Fruit fly (Drosophila melanogaster) whole organism, embryonic: ENCODE results near the gene CG43759.
A peak's percentile ranks its signal among the peaks of the same experiment; 100 is the strongest.

Experiments
- Antp ChIP-seq: fragments of 200-800 bp; sonication (Bioruptor generic); optimal IDR thresholded peaks from 3 replicates; lab custom pipeline; 2016; ENCODE audit warnings: missing biosample characterization, missing genetic modification characterization
- CG1024 ChIP-seq: fragments of 200-800 bp; sonication (Bioruptor generic); IDR thresholded peaks from 2 replicates; pipeline ENCODE4 v1.3.6; 2022; ENCODE audit warnings: missing biosample characterization, missing genetic modification characterization
- CG10366 ChIP-seq: fragments of 200-800 bp; sonication (Bioruptor generic); IDR thresholded peaks from 2 replicates; pipeline ENCODE4 v1.3.6; 2022; ENCODE audit warnings: missing biosample characterization, missing genetic modification characterization
- CG10462 ChIP-seq: fragments of 200-800 bp; sonication (Bioruptor generic); optimal IDR thresholded peaks from 2 replicates; lab custom pipeline; 2016; ENCODE audit warnings: missing biosample characterization, missing genetic modification characterization
- CG10979 ChIP-seq: fragments of 200-800 bp; sonication (Bioruptor generic); optimal IDR thresholded peaks from 2 replicates; lab custom pipeline; 2018; ENCODE audit warnings: missing biosample characterization, mild to moderate bottlenecking, missing genetic modification characterization, moderate library complexity
- CG11504 ChIP-seq: fragments of 200-800 bp; sonication (Bioruptor generic); optimal IDR thresholded peaks from 3 replicates; lab custom pipeline; 2019; ENCODE audit warnings: missing biosample characterization, mild to moderate bottlenecking, missing genetic modification characterization, moderate library complexity
- CG12155 ChIP-seq: fragments of 200-800 bp; sonication (Bioruptor generic); optimal IDR thresholded peaks from 3 replicates; lab custom pipeline; 2016; ENCODE audit warnings: missing biosample characterization, missing genetic modification characterization
- CG12236 ChIP-seq: fragments of 200-800 bp; sonication (Bioruptor generic); optimal IDR thresholded peaks from 2 replicates; lab custom pipeline; 2016; ENCODE audit warnings: missing biosample characterization, missing genetic modification characterization
- CG14667 ChIP-seq: fragments of 200-800 bp; sonication (Bioruptor generic); IDR thresholded peaks from 2 replicates; pipeline ENCODE4 v1.3.6; 2022; ENCODE audit warnings: missing biosample characterization, missing genetic modification characterization
- CG14965 ChIP-seq: fragments of 200-800 bp; sonication (Bioruptor generic); optimal IDR thresholded peaks from 2 replicates; lab custom pipeline; 2016; ENCODE audit warnings: missing biosample characterization, missing genetic modification characterization, borderline replicate concordance
- CG15696 ChIP-seq: fragments of 200-800 bp; sonication (Bioruptor generic); optimal IDR thresholded peaks from 2 replicates; lab custom pipeline; 2019; ENCODE audit warnings: missing biosample characterization, mild to moderate bottlenecking, missing genetic modification characterization, moderate library complexity
- CG1603 ChIP-seq: fragments of 200-800 bp; sonication (Bioruptor generic); optimal IDR thresholded peaks from 2 replicates; lab custom pipeline; 2019; ENCODE audit warnings: missing biosample characterization, mild to moderate bottlenecking, missing genetic modification characterization, moderate library complexity
- CG17802 ChIP-seq: fragments of 200-800 bp; sonication (Bioruptor generic); optimal IDR thresholded peaks from 2 replicates; lab custom pipeline; 2018; ENCODE audit warnings: missing biosample characterization, mild to moderate bottlenecking, missing genetic modification characterization, moderate library complexity
- CG18011 ChIP-seq: fragments of 200-800 bp; sonication (Bioruptor generic); optimal IDR thresholded peaks from 2 replicates; lab custom pipeline; 2017; ENCODE audit warnings: missing biosample characterization, missing genetic modification characterization, mild to moderate bottlenecking, moderate library complexity, missing genotype
- CG1832 ChIP-seq: fragments of 200-800 bp; sonication (Bioruptor generic); optimal IDR thresholded peaks from 2 replicates; lab custom pipeline; 2017; ENCODE audit warnings: missing biosample characterization, mild to moderate bottlenecking, missing genetic modification characterization, inconsistent platforms
- CG2712 ChIP-seq: fragments of 200-800 bp; optimal IDR thresholded peaks from 3 replicates; lab custom pipeline; 2019; ENCODE audit warnings: missing biosample characterization, mild to moderate bottlenecking, missing genetic modification characterization, moderate library complexity
- CG31441 ChIP-seq: fragments of 200-800 bp; sonication (Bioruptor generic); IDR thresholded peaks from 2 replicates; pipeline ENCODE4 v1.3.6; 2022; ENCODE audit warnings: missing biosample characterization, missing genetic modification characterization
- CG34422 ChIP-seq: fragments of 200-800 bp; sonication (Bioruptor generic); IDR thresholded peaks from 3 replicates; pipeline ENCODE4 v1.3.6; 2022; ENCODE audit warnings: missing biosample characterization, missing genetic modification characterization
- CG3847 ChIP-seq: fragments of 200-800 bp; sonication (Bioruptor generic); IDR thresholded peaks from 2 replicates; pipeline ENCODE4 v1.3.6; 2022; ENCODE audit warnings: missing biosample characterization, missing genetic modification characterization
- CG4282 ChIP-seq: fragments of 200-800 bp; sonication (Bioruptor generic); optimal IDR thresholded peaks from 2 replicates; lab custom pipeline; 2016; ENCODE audit warnings: missing biosample characterization, missing genetic modification characterization
- CG43689 ChIP-seq: fragments of 200-800 bp; sonication (Bioruptor generic); IDR thresholded peaks from 2 replicates; pipeline ENCODE4 v1.3.6; 2022; ENCODE audit warnings: missing biosample characterization, missing genetic modification characterization
- CG5180 ChIP-seq: fragments of 200-800 bp; sonication (Bioruptor generic); optimal IDR thresholded peaks from 3 replicates; lab custom pipeline; 2017; ENCODE audit warnings: missing biosample characterization, missing genetic modification characterization, mild to moderate bottlenecking, moderate library complexity, missing genetic modification reagents
- CG6254 ChIP-seq: fragments of 200-800 bp; sonication (Bioruptor generic); optimal IDR thresholded peaks from 3 replicates; lab custom pipeline; 2017; ENCODE audit warnings: mild to moderate bottlenecking, missing biosample characterization, missing genetic modification reagents, missing genetic modification characterization
- CG6765 ChIP-seq: fragments of 200-800 bp; sonication (Bioruptor generic); optimal IDR thresholded peaks from 3 replicates; lab custom pipeline; 2017; ENCODE audit warnings: missing biosample characterization, mild to moderate bottlenecking, missing genetic modification characterization
- CG7839 ChIP-seq: fragments of 200-800 bp; sonication (Bioruptor generic); optimal IDR thresholded peaks from 3 replicates; lab custom pipeline; 2018; ENCODE audit warnings: missing biosample characterization, mild to moderate bottlenecking, missing genetic modification characterization, moderate library complexity
- CG9727 ChIP-seq: fragments of 200-800 bp; sonication (Bioruptor generic); optimal IDR thresholded peaks from 3 replicates; lab custom pipeline; 2017; ENCODE audit warnings: missing biosample characterization, mild to moderate bottlenecking, missing genetic modification characterization
- CoRest ChIP-seq: fragments of 200-800 bp; sonication (Bioruptor generic); optimal IDR thresholded peaks from 3 replicates; lab custom pipeline; 2018; ENCODE audit warnings: missing biosample characterization, mild to moderate bottlenecking, missing genetic modification characterization, moderate library complexity
- Ets65A ChIP-seq: fragments of 200-800 bp; sonication (Bioruptor generic); peaks from one replicate; lab custom pipeline; 2016; ENCODE audit warnings: missing biosample characterization, missing genetic modification characterization
- HLHmδ ChIP-seq: fragments of 200-800 bp; sonication (Bioruptor generic); optimal IDR thresholded peaks from 2 replicates; lab custom pipeline; 2018; ENCODE audit warnings: missing biosample characterization, mild to moderate bottlenecking, missing genetic modification characterization, moderate library complexity
- Kr ChIP-seq: fragments of 200-800 bp; sonication (Bioruptor generic); optimal IDR thresholded peaks from 2 replicates; lab custom pipeline; 2017; ENCODE audit warnings: missing biosample characterization, mild to moderate bottlenecking, missing genetic modification characterization
- Lim3 ChIP-seq: fragments of 200-800 bp; sonication (Bioruptor generic); IDR thresholded peaks from 2 replicates; pipeline ENCODE4 v1.3.6; 2022; ENCODE audit warnings: missing biosample characterization, missing genetic modification characterization
- Lpt ChIP-seq: fragments of >200 bp; optimal IDR thresholded peaks from 2 replicates; lab custom pipeline; 2018; ENCODE audit warnings: missing biosample characterization, missing genetic modification characterization
- Mrtf ChIP-seq: fragments of 200-800 bp; sonication (Bioruptor generic); IDR thresholded peaks from 3 replicates; pipeline ENCODE4 v1.3.6; 2022; ENCODE audit warnings: missing biosample characterization, missing genetic modification characterization
- NK7.1 ChIP-seq: fragments of 200-800 bp; sonication (Bioruptor generic); optimal IDR thresholded peaks from 3 replicates; lab custom pipeline; 2016; ENCODE audit warnings: missing biosample characterization, missing genetic modification characterization
- Sox100B ChIP-seq: fragments of 200-800 bp; sonication (Bioruptor generic); optimal IDR thresholded peaks from 3 replicates; lab custom pipeline; 2018; ENCODE audit warnings: missing biosample characterization, mild to moderate bottlenecking, missing genetic modification characterization
- Ssrp ChIP-seq: fragments of 200-800 bp; sonication (Bioruptor generic); optimal IDR thresholded peaks from 2 replicates; lab custom pipeline; 2018; ENCODE audit warnings: missing biosample characterization, mild to moderate bottlenecking, missing genetic modification characterization, moderate library complexity
- Trl ChIP-seq, 3 experiments: fragments of >200 bp in 2 of 3; fragments of 200-800 bp in 1 of 3; sonication (Bioruptor generic) in 1 of 3; optimal IDR thresholded peaks; 2 replicates in 1 of 3; 3 replicates in 2 of 3; lab custom pipeline; 2016 to 2017; ENCODE audit warnings: missing biosample characterization in 1 of 3, missing genetic modification characterization in 1 of 3
- Xbp1 ChIP-seq: fragments of 200-800 bp; sonication (Bioruptor generic); optimal IDR thresholded peaks from 3 replicates; lab custom pipeline; 2016; ENCODE audit warnings: missing biosample characterization, mild to moderate bottlenecking, missing genetic modification characterization
- aop ChIP-seq: fragments of 200-800 bp; sonication (Bioruptor generic); IDR thresholded peaks from 2 replicates; pipeline ENCODE4 v1.3.6; 2022; ENCODE audit warnings: missing biosample characterization, missing genetic modification characterization
- bsh ChIP-seq, 2 experiments: fragments of 200-800 bp; sonication (Bioruptor generic); optimal IDR thresholded peaks; 2 replicates each; lab custom pipeline; 2017 to 2018; ENCODE audit warnings: mild to moderate bottlenecking in 2 of 2, missing biosample characterization in 2 of 2, missing genetic modification characterization in 2 of 2, moderate library complexity in 1 of 2
- crol ChIP-seq: fragments of 200-800 bp; sonication (Bioruptor generic); IDR thresholded peaks from 2 replicates; pipeline ENCODE4 v1.3.6; 2022; ENCODE audit warnings: missing biosample characterization, missing genetic modification characterization
- gem ChIP-seq: fragments of 200-800 bp; sonication (Bioruptor generic); optimal IDR thresholded peaks from 2 replicates; lab custom pipeline; 2019; ENCODE audit warnings: missing biosample characterization, mild to moderate bottlenecking, missing genetic modification characterization, moderate library complexity
- gro ChIP-seq: fragments of 200-800 bp; sonication (Bioruptor generic); optimal IDR thresholded peaks from 2 replicates; lab custom pipeline; 2016; ENCODE audit warnings: missing biosample characterization, missing genetic modification characterization
- h ChIP-seq: fragments of >200 bp; optimal IDR thresholded peaks from 2 replicates; lab custom pipeline; 2017
- org-1 ChIP-seq: fragments of 200-800 bp; sonication (Bioruptor generic); optimal IDR thresholded peaks from 2 replicates; lab custom pipeline; 2017; ENCODE audit warnings: missing biosample characterization, missing genetic modification characterization
- prd ChIP-seq, 3 experiments: fragments of >200 bp in 2 of 3; fragments of 200-800 bp in 1 of 3; sonication (Bioruptor generic) in 1 of 3; optimal IDR thresholded peaks in 2 of 3; IDR thresholded peaks in 1 of 3; 2 replicates in 2 of 3; 3 replicates in 1 of 3; pipeline versions ENCODE4 v1.3.6 to Lab custom; 2017 to 2022; ENCODE audit warnings: missing biosample characterization in 1 of 3, missing genetic modification characterization in 1 of 3
- schlank ChIP-seq: fragments of 200-800 bp; sonication (Bioruptor generic); optimal IDR thresholded peaks from 2 replicates; lab custom pipeline; 2018; ENCODE audit warnings: missing biosample characterization, mild to moderate bottlenecking, missing genetic modification characterization
- shn ChIP-seq: fragments of 200-800 bp; sonication (Bioruptor generic); optimal IDR thresholded peaks from 3 replicates; lab custom pipeline; 2016; ENCODE audit warnings: missing biosample characterization, missing genetic modification characterization
- sna ChIP-seq: fragments of 200-800 bp; sonication (Bioruptor generic); IDR thresholded peaks from 2 replicates; pipeline ENCODE4 v1.3.6; 2022; ENCODE audit warnings: missing biosample characterization, missing genetic modification characterization; ENCODE audit not compliant: partially characterized antibody
- sug ChIP-seq: fragments of 200-800 bp; optimal IDR thresholded peaks from 2 replicates; lab custom pipeline; 2019; ENCODE audit warnings: missing biosample characterization, mild to moderate bottlenecking, missing genetic modification characterization, moderate library complexity

CG43759 gene

dm6 chrX:18928608-18929059 lies 1.5 kb upstream of the CG43759 start (continued):
- TF ChIP-seq CG3847 (no peak), CG9727 (GFP tag; lab: Kevin White, UChicago) (peak; percentile 42), Mrtf (no peak), CG14965 (GFP tag; lab: Kevin White, UChicago) (no peak), CG6765 (no peak), CG4282 (no peak), sna (GFP tag; lab: Robert Waterston, UW) (no peak), crol (peak; percentile 43; the same call in 1 of the 2 replicates), CoRest (tag; lab: Kevin White, UChicago) (peak; percentile 36), schlank (tag; lab: Kevin White, UChicago) (no peak), CG5180 (GFP tag; lab: Kevin White, UChicago) (no peak), Kr (GFP tag; lab: Kevin White, UChicago) (no peak), CG7839 (tag; lab: Kevin White, UChicago) (peak; percentile 34), Trl (optimal IDR thresholded peaks at IDR 0.05; lab: Kevin White, UChicago) (no peak), Trl (GFP tag; optimal IDR thresholded peaks at IDR 0.05; lab: Kevin White, UChicago) (no peak), NK7.1 (GFP tag; lab: Kevin White, UChicago) (no peak), gem (tag; lab: Kevin White, UChicago) (peak; percentile 43), shn (GFP tag; lab: Kevin White, UChicago) (no peak), Xbp1 (GFP tag; lab: Kevin White, UChicago) (no peak), CG1832 (GFP tag; lab: Kevin White, UChicago) (no peak), CG11504 (tag; lab: Kevin White, UChicago) (peak; percentile 52), Sox100B (peak; percentile 23), CG6254 (GFP tag; lab: Kevin White, UChicago) (no peak), CG12236 (no peak), CG31441 (GFP tag; lab: Robert Waterston, UW) (peak; percentile 43; the same call in 1 of the 2 replicates), Ets65A (peak; percentile 25), CG15696 (tag; lab: Kevin White, UChicago) (peak; percentile 60), sug (tag; lab: Kevin White, UChicago) (no peak), CG10462 (GFP tag; lab: Kevin White, UChicago) (no peak), CG10366 (GFP tag; lab: Robert Waterston, UW) (no peak), CG1024 (GFP tag; lab: Robert Waterston, UW) (no peak), Antp (no peak), CG34422 (GFP tag; lab: Robert Waterston, UW) (no peak), Lim3 (GFP tag; lab: Robert Waterston, UW) (no peak), aop (no peak), CG17802 (tag; lab: Kevin White, UChicago) (no peak), h (lab: Kevin White, UChicago) (no peak), CG2712 (peak; percentile 47), bsh (GFP tag; optimal IDR thresholded peaks at IDR 0.05; lab: Kevin White, UChicago) (peak in 1 of 2 experiments; percentile 57), CG10979 (tag; lab: Kevin White, UChicago) (peak; percentile 39), org-1 (GFP tag; lab: Kevin White, UChicago) (no peak), gro (GFP tag; lab: Kevin White, UChicago) (no peak), CG18011 (GFP tag; lab: Kevin White, UChicago) (no peak), HLHmδ (GFP tag; lab: Kevin White, UChicago) (no peak), CG1603 (tag; lab: Kevin White, UChicago) (no peak), CG14667 (GFP tag; lab: Robert Waterston, UW) (no peak), Lpt (no peak), prd (optimal IDR thresholded peaks at IDR 0.05; lab: Kevin White, UChicago) (no peak), prd (GFP tag; IDR thresholded peaks at IDR 0.05; lab: Robert Waterston, UW) (peak; percentile 39; the same call in 2 of the 3 replicates), CG12155 (GFP tag; lab: Kevin White, UChicago) (no peak), Ssrp (tag; lab: Kevin White, UChicago) (peak; percentile 7), CG43689 (no peak)
